Worm (Caenorhabditis elegans): Measurements from ENCODE around the gene F54D5.9.

DNA sequence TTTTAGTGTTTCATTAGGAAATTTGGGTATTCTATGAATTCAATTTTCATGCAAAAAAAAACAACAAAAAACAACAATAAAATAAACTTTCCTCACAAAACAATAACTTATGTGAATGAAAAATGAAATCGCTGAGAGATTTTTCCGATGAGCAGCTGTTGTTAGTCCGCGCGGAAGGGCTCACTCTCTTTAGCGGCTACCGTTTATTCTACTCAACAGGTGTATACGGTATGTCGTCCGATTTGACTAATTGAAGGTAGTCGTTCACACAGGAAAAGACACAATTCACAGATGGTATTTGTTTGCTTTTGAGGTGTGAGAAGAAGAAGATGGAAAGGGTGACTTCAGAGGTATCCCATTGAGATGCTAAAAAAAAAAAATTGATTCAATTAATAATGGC is 24.0 kb upstream of the F54D5.9 start:
- no peak for TF ChIP-seq R02D3.7 (tag; optimal IDR thresholded peaks at IDR 0.05)
- TF ChIP-seq ama-1 (optimal IDR thresholded peaks at IDR 0.05) = no peak
- TF ChIP-seq peb-1 (tag; optimal IDR thresholded peaks at IDR 0.05) = no peak
- TF ChIP-seq lin-39 (tag; optimal IDR thresholded peaks at IDR 0.05) = no peak
- TF ChIP-seq nhr-25 (tag; optimal IDR thresholded peaks at IDR 0.05) = no peak
- TF ChIP-seq unc-39 (tag; optimal IDR thresholded peaks at IDR 0.05) = no peak
- no peak for TF ChIP-seq nhr-11 (tag; optimal IDR thresholded peaks at IDR 0.05)
- no peak for TF ChIP-seq lsy-2 (tag; optimal IDR thresholded peaks at IDR 0.05)
- no peak for TF ChIP-seq ZK546.5 (tag; optimal IDR thresholded peaks at IDR 0.05)
- TF ChIP-seq Y55F3AM.14 (GFP tag; optimal IDR thresholded peaks at IDR 0.05) = no peak
